Fruit fly (Drosophila melanogaster) whole organism, prepupa: ENCODE results near the gene Hem.

Experiments
- CG10631 ChIP-seq: fragments of 200-800 bp; sonication (Bioruptor generic); optimal IDR thresholded peaks from 2 replicates; lab custom pipeline; 2016; ENCODE audit warnings: missing biosample characterization, missing genetic modification characterization
- CG10669 ChIP-seq: fragments of 200-800 bp; sonication (Bioruptor generic); optimal IDR thresholded peaks from 3 replicates; lab custom pipeline; 2018; ENCODE audit warnings: missing biosample characterization, mild to moderate bottlenecking, missing genetic modification characterization, moderate library complexity
- CG11294 ChIP-seq: fragments of 200-800 bp; sonication (Bioruptor generic); IDR thresholded peaks from 2 replicates; pipeline ENCODE4 v1.3.6; 2022; ENCODE audit warnings: missing biosample characterization, missing genetic modification characterization
- CG11902 ChIP-seq: fragments of 200-800 bp; sonication (Bioruptor generic); optimal IDR thresholded peaks from 3 replicates; lab custom pipeline; 2016; ENCODE audit warnings: missing biosample characterization, missing genetic modification characterization
- CG15336 ChIP-seq: fragments of 200-800 bp; sonication (Bioruptor generic); IDR thresholded peaks from 2 replicates; pipeline ENCODE4 v1.3.6; 2022; ENCODE audit warnings: missing biosample characterization, missing genetic modification characterization
- CG1621 ChIP-seq: fragments of 200-800 bp; sonication (Bioruptor generic); optimal IDR thresholded peaks from 3 replicates; lab custom pipeline; 2018; ENCODE audit warnings: missing biosample characterization, mild to moderate bottlenecking, missing genetic modification characterization
- CG16779 ChIP-seq: fragments of 200-800 bp; sonication (Bioruptor generic); optimal IDR thresholded peaks from 3 replicates; lab custom pipeline; 2017; ENCODE audit warnings: missing biosample characterization, mild to moderate bottlenecking, missing genetic modification characterization
- CG3032 ChIP-seq: fragments of 200-800 bp; optimal IDR thresholded peaks from 2 replicates; lab custom pipeline; 2019; ENCODE audit warnings: missing biosample characterization, mild to moderate bottlenecking, missing genetic modification characterization, moderate library complexity
- CG31627 ChIP-seq: fragments of 200-800 bp; sonication (Bioruptor generic); optimal IDR thresholded peaks from 3 replicates; lab custom pipeline; 2016; ENCODE audit warnings: missing biosample characterization, missing genetic modification characterization
- CG34406 ChIP-seq: fragments of 200-800 bp; sonication (Bioruptor generic); optimal IDR thresholded peaks from 3 replicates; lab custom pipeline; 2016; ENCODE audit warnings: missing biosample characterization, missing genetic modification characterization
- CG4318 ChIP-seq: fragments of 200-800 bp; sonication (Bioruptor generic); optimal IDR thresholded peaks from 3 replicates; lab custom pipeline; 2017; ENCODE audit warnings: missing biosample characterization, mild to moderate bottlenecking, missing genetic modification characterization
- CG6163 ChIP-seq: fragments of 200-800 bp; sonication (Bioruptor generic); IDR thresholded peaks from 3 replicates; pipeline ENCODE4 v1.3.6; 2022; ENCODE audit warnings: missing biosample characterization, missing genetic modification characterization
- CG6276 ChIP-seq: fragments of 200-800 bp; sonication (Bioruptor generic); optimal IDR thresholded peaks from 2 replicates; lab custom pipeline; 2017; ENCODE audit warnings: missing biosample characterization, mild to moderate bottlenecking, missing genetic modification characterization
- CG6792 ChIP-seq: fragments of 200-800 bp; sonication (Bioruptor generic); optimal IDR thresholded peaks from 3 replicates; lab custom pipeline; 2016; ENCODE audit warnings: missing biosample characterization, missing genetic modification characterization
- CG6808 ChIP-seq: fragments of 200-800 bp; sonication (Bioruptor generic); optimal IDR thresholded peaks from 3 replicates; lab custom pipeline; 2017; ENCODE audit warnings: missing biosample characterization, missing genetic modification characterization, mild to moderate bottlenecking, moderate library complexity, missing genetic modification reagents
- CG6854 ChIP-seq: fragments of 200-800 bp; sonication (Bioruptor generic); optimal IDR thresholded peaks from 2 replicates; lab custom pipeline; 2017; ENCODE audit warnings: missing biosample characterization, mild to moderate bottlenecking, missing genetic modification characterization
- CG8119 ChIP-seq: fragments of 200-800 bp; sonication (Bioruptor generic); IDR thresholded peaks from 3 replicates; pipeline ENCODE4 v1.3.6; 2022; ENCODE audit warnings: missing biosample characterization, missing genetic modification characterization
- CG8319 ChIP-seq: fragments of 200-800 bp; sonication (Bioruptor generic); optimal IDR thresholded peaks from 3 replicates; lab custom pipeline; 2016; ENCODE audit warnings: missing biosample characterization, missing genetic modification characterization
- CG8632 ChIP-seq: fragments of 200-800 bp; sonication (Bioruptor generic); optimal IDR thresholded peaks from 3 replicates; lab custom pipeline; 2016; ENCODE audit warnings: missing biosample characterization, missing genetic modification characterization
- CG9139 ChIP-seq: fragments of 200-800 bp; sonication (Bioruptor generic); optimal IDR thresholded peaks from 3 replicates; lab custom pipeline; 2017; ENCODE audit warnings: missing biosample characterization, mild to moderate bottlenecking, missing genetic modification characterization
- Eip75B ChIP-seq: fragments of 200-800 bp; sonication (Bioruptor generic); optimal IDR thresholded peaks from 3 replicates; lab custom pipeline; 2016; ENCODE audit warnings: missing biosample characterization, missing genetic modification characterization
- Eip78C ChIP-seq: fragments of 200-800 bp; sonication (Bioruptor generic); peaks from one replicate; lab custom pipeline; 2016; ENCODE audit warnings: missing biosample characterization, missing genetic modification characterization
- Eip93F ChIP-seq: fragments of 200-800 bp; sonication (Bioruptor generic); optimal IDR thresholded peaks from 2 replicates; lab custom pipeline; 2016; ENCODE audit warnings: missing biosample characterization, mild to moderate bottlenecking, missing genetic modification characterization
- Ets21C ChIP-seq: fragments of 200-800 bp; sonication (Bioruptor generic); optimal IDR thresholded peaks from 3 replicates; lab custom pipeline; 2016; ENCODE audit warnings: missing biosample characterization, missing genetic modification characterization
- Ets96B ChIP-seq: fragments of 200-800 bp; optimal IDR thresholded peaks from 2 replicates; lab custom pipeline; 2019; ENCODE audit warnings: missing biosample characterization, mild to moderate bottlenecking, missing genetic modification characterization, moderate library complexity
- Gug ChIP-seq: fragments of 200-800 bp; sonication (Bioruptor generic); IDR thresholded peaks from 2 replicates; pipeline ENCODE4 v1.3.6; 2022; ENCODE audit warnings: missing biosample characterization, missing genetic modification characterization
- Hr38 ChIP-seq: sonication (Bioruptor generic); optimal IDR thresholded peaks from 2 replicates; lab custom pipeline; 2016; ENCODE audit warnings: missing biosample characterization, missing genetic modification characterization
- Hr39 ChIP-seq: fragments of 200-800 bp; sonication (Bioruptor generic); optimal IDR thresholded peaks from 2 replicates; lab custom pipeline; 2016; ENCODE audit warnings: missing biosample characterization, missing genetic modification characterization
- Hr4 ChIP-seq: fragments of 200-800 bp; sonication (Bioruptor generic); optimal IDR thresholded peaks from 3 replicates; lab custom pipeline; 2016; ENCODE audit warnings: missing biosample characterization, missing genetic modification characterization
- Lpt ChIP-seq: fragments of 200-800 bp; sonication (Bioruptor generic); optimal IDR thresholded peaks from 3 replicates; lab custom pipeline; 2016; ENCODE audit warnings: missing biosample characterization, missing genetic modification characterization
- Met ChIP-seq: fragments of 200-800 bp; sonication (Bioruptor generic); optimal IDR thresholded peaks from 3 replicates; lab custom pipeline; 2016; ENCODE audit warnings: missing biosample characterization, missing genetic modification characterization
- OdsH ChIP-seq: fragments of 200-800 bp; sonication (Bioruptor generic); optimal IDR thresholded peaks from 3 replicates; lab custom pipeline; 2016; ENCODE audit warnings: missing biosample characterization, missing genetic modification characterization
- Smox ChIP-seq: fragments of 200-800 bp; sonication (Bioruptor generic); optimal IDR thresholded peaks from 3 replicates; lab custom pipeline; 2016; ENCODE audit warnings: missing biosample characterization, missing genetic modification characterization
- Sox102F ChIP-seq: fragments of 200-800 bp; sonication (Bioruptor generic); optimal IDR thresholded peaks from 2 replicates; lab custom pipeline; 2016; ENCODE audit warnings: missing biosample characterization, mild to moderate bottlenecking, missing genetic modification characterization
- Sox14 ChIP-seq: fragments of 200-800 bp; sonication (Bioruptor generic); optimal IDR thresholded peaks from 3 replicates; lab custom pipeline; 2016; ENCODE audit warnings: missing biosample characterization, missing genetic modification characterization
- Sox15 ChIP-seq: fragments of 200-800 bp; sonication (Bioruptor generic); optimal IDR thresholded peaks from 3 replicates; lab custom pipeline; 2016; ENCODE audit warnings: missing biosample characterization, missing genetic modification characterization
- achi ChIP-seq: fragments of 200-800 bp; sonication (Bioruptor generic); optimal IDR thresholded peaks from 3 replicates; lab custom pipeline; 2016; ENCODE audit warnings: missing biosample characterization, missing genetic modification characterization
- acj6 ChIP-seq: fragments of 200-800 bp; sonication (Bioruptor generic); optimal IDR thresholded peaks from 3 replicates; lab custom pipeline; 2016; ENCODE audit warnings: missing biosample characterization, missing genetic modification characterization
- cyc ChIP-seq: fragments of 200-800 bp; sonication (Bioruptor generic); optimal IDR thresholded peaks from 3 replicates; lab custom pipeline; 2016; ENCODE audit warnings: missing biosample characterization, missing genetic modification characterization
- dac ChIP-seq: fragments of 200-800 bp; sonication (Bioruptor generic); optimal IDR thresholded peaks from 2 replicates; lab custom pipeline; 2017; ENCODE audit warnings: missing biosample characterization, mild to moderate bottlenecking, missing genetic modification characterization
- dsx ChIP-seq: fragments of 200-800 bp; optimal IDR thresholded peaks from 3 replicates; lab custom pipeline; 2019; ENCODE audit warnings: missing biosample characterization, mild to moderate bottlenecking, missing genetic modification characterization, moderate library complexity; ENCODE audit not compliant: poor library complexity, severe bottlenecking
- esn ChIP-seq: fragments of 200-800 bp; sonication (Bioruptor generic); optimal IDR thresholded peaks from 2 replicates; lab custom pipeline; 2016; ENCODE audit warnings: missing biosample characterization, mild to moderate bottlenecking, missing genetic modification characterization, moderate library complexity
- fd59A ChIP-seq: fragments of 200-800 bp; sonication (Bioruptor generic); optimal IDR thresholded peaks from 2 replicates; lab custom pipeline; 2017; ENCODE audit warnings: missing biosample characterization, mild to moderate bottlenecking, missing genetic modification characterization, missing genetic modification reagents
- fd85E ChIP-seq: fragments of 200-800 bp; sonication (Bioruptor generic); optimal IDR thresholded peaks from 3 replicates; lab custom pipeline; 2016; ENCODE audit warnings: missing biosample characterization, missing genetic modification characterization
- fkh ChIP-seq: fragments of 200-800 bp; sonication (Bioruptor generic); optimal IDR thresholded peaks from 3 replicates; lab custom pipeline; 2017; ENCODE audit warnings: missing biosample characterization, mild to moderate bottlenecking, missing genetic modification characterization, moderate library complexity
- net ChIP-seq: fragments of 200-800 bp; sonication (Bioruptor generic); optimal IDR thresholded peaks from 3 replicates; lab custom pipeline; 2016; ENCODE audit warnings: missing biosample characterization, missing genetic modification characterization
- pdm3 ChIP-seq: fragments of 200-800 bp; sonication (Bioruptor generic); optimal IDR thresholded peaks from 3 replicates; lab custom pipeline; 2016; ENCODE audit warnings: missing biosample characterization, missing genetic modification characterization
- spab ChIP-seq: fragments of 200-800 bp; sonication (Bioruptor generic); optimal IDR thresholded peaks from 2 replicates; lab custom pipeline; 2017; ENCODE audit warnings: missing biosample characterization, mild to moderate bottlenecking, missing genetic modification characterization, missing genetic modification reagents
- ss ChIP-seq, 2 experiments: fragments of 200-800 bp; sonication (Bioruptor generic); optimal IDR thresholded peaks; 2 replicates in 1 of 2; 3 replicates in 1 of 2; lab custom pipeline; 2017 to 2018; ENCODE audit warnings: mild to moderate bottlenecking in 2 of 2, missing biosample characterization in 2 of 2, missing genetic modification characterization in 2 of 2, moderate library complexity in 1 of 2
- svp ChIP-seq: fragments of 200-800 bp; sonication (Bioruptor generic); peaks from one replicate; lab custom pipeline; 2016; ENCODE audit warnings: missing biosample characterization, missing genetic modification characterization
- vri ChIP-seq: fragments of 200-800 bp; sonication (Bioruptor generic); optimal IDR thresholded peaks from 3 replicates; lab custom pipeline; 2016; ENCODE audit warnings: missing biosample characterization, mild to moderate bottlenecking, missing genetic modification characterization

Hem gene

dm6 chr3L:22267248-22267957 lies 20.6 kb downstream of the Hem start, which contains the start of gene Csp:
Gene Csp, plus strand, starts transcription at chr3L:22267382.
- no peak for TF ChIP-seq Hr38 (GFP tag; lab: Kevin White, UChicago)
- TF ChIP-seq CG8119, result no peak
- TF ChIP-seq Lpt (GFP tag; lab: Kevin White, UChicago), result no peak
- peak; percentile 28 for TF ChIP-seq Hr39
- TF ChIP-seq CG4318, result no peak
- peak; percentile 42 for TF ChIP-seq CG6854
- no peak for TF ChIP-seq CG3032 (tag; lab: Kevin White, UChicago)
- peak; percentile 39 for TF ChIP-seq esn
- TF ChIP-seq CG9139, result no peak
- no peak for TF ChIP-seq fd85E (GFP tag; lab: Kevin White, UChicago)
- TF ChIP-seq CG10669 (GFP tag; lab: Kevin White, UChicago), result no peak
- TF ChIP-seq CG34406 (GFP tag; lab: Kevin White, UChicago), result peak; percentile 6
- TF ChIP-seq Sox14, result no peak
- peak; percentile 18 for TF ChIP-seq OdsH
- no peak for TF ChIP-seq achi (GFP tag; lab: Kevin White, UChicago)
- TF ChIP-seq CG16779, result peak; percentile 57
- TF ChIP-seq Eip75B, result peak; percentile 42
- TF ChIP-seq acj6 (GFP tag; lab: Kevin White, UChicago), result no peak
- TF ChIP-seq Met (GFP tag; lab: Kevin White, UChicago), result peak; percentile 46
- no peak for TF ChIP-seq CG8319 (GFP tag; lab: Kevin White, UChicago)
- TF ChIP-seq vri (GFP tag; lab: Kevin White, UChicago), result no peak
- TF ChIP-seq fd59A (GFP tag; lab: Kevin White, UChicago), result no peak
- no peak for TF ChIP-seq fkh (GFP tag; lab: Kevin White, UChicago)
- peak; percentile 67 for TF ChIP-seq svp (GFP tag; lab: Kevin White, UChicago)
- no peak for TF ChIP-seq CG6792
- TF ChIP-seq CG6163 (GFP tag; lab: Robert Waterston, UW), result peak; percentile 47; the same call in 1 of the 3 replicates
- TF ChIP-seq spab (GFP tag; lab: Kevin White, UChicago), result no peak
- peak; percentile 42 for TF ChIP-seq CG31627 (GFP tag; lab: Kevin White, UChicago)
- TF ChIP-seq pdm3 (GFP tag; lab: Kevin White, UChicago), result peak; percentile 18
- TF ChIP-seq CG15336, result no peak
- TF ChIP-seq CG11294, result no peak
- TF ChIP-seq Hr4 (GFP tag; lab: Kevin White, UChicago), result peak; percentile 10
- peak; percentile 21 for TF ChIP-seq cyc (GFP tag; lab: Kevin White, UChicago)
- TF ChIP-seq Gug (GFP tag; lab: Robert Waterston, UW), result peak; percentile 47; the same call in 1 of the 2 replicates
- TF ChIP-seq Sox15, result no peak
- TF ChIP-seq Smox (GFP tag; lab: Kevin White, UChicago), result peak; percentile 7
- no peak for TF ChIP-seq CG8632
- peak; percentile 78 for TF ChIP-seq Eip78C
- TF ChIP-seq net (GFP tag; lab: Kevin White, UChicago), result peak; percentile 14
- peak; percentile 27 for TF ChIP-seq Ets21C (GFP tag; lab: Kevin White, UChicago)
- TF ChIP-seq Eip93F, result no peak
- no peak for TF ChIP-seq CG11902
- no peak for TF ChIP-seq CG10631 (GFP tag; lab: Kevin White, UChicago)
- TF ChIP-seq CG6276 (GFP tag; lab: Kevin White, UChicago), result no peak
- TF ChIP-seq CG1621, result peak; percentile 26
- TF ChIP-seq ss (GFP tag; optimal IDR thresholded peaks at IDR 0.05; lab: Kevin White, UChicago), result peak; percentile 47 to 62
- peak; percentile 17 for TF ChIP-seq Sox102F
- TF ChIP-seq Ets96B (tag; lab: Kevin White, UChicago), result no peak
- TF ChIP-seq dsx (GFP tag; lab: Kevin White, UChicago), result peak; percentile 61
- TF ChIP-seq dac, result no peak
- peak; percentile 68 for TF ChIP-seq CG6808 (GFP tag; lab: Kevin White, UChicago)
